In the genomic region with DNA sequence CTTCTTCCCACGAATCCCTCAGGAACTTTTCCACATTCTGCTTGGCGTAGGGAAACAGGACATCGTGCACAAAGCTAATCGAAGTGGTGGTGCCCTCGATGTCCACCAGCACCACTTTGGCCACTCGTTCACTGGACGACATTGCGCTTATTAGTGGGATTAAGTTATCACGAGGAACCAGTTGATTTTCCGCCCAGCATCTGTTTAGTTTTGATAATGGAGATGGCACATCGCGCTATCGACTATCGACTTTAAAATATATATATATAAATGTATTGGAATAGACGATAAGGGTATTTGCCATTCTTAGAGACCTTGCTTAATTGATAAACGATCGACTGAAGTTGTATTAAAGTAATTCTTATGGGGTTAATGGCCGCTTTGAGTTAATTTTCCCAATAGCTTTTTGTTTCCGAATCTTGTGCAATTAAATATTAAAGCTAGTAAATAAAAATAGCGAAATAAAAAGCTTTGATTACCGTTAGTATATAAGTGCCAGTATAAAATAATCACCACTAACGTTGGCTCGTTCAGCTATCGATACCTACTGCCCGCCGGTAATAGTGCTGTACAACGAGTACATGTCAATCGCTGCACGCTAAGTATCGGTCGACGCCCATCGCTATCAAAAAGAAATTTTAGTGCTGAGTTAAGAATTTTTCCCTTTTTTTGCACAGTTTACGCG, we compare ENCODE assay signal across 2 fruit fly cellular contexts.
A peak's percentile ranks its signal among the peaks of the same experiment; 100 is the strongest.
TF ChIP-seq lines count a peak whose summit lies in the region.

A gene (minus strand): TSS at position 220 of the 685 bp plus-strand sequence.
A gene (plus strand): TSS at position 576 of the 685 bp plus-strand sequence.

TF ChIP-seq in whole organism, embryonic, 481 proteins besides CTCF, POLR2A, EP300 and RAD21 (continued from another document and continues in another):
- TF ChIP-seq odd (GFP tag; optimal IDR thresholded peaks at IDR 0.05; lab: Kevin White, UChicago) (no peak), al (GFP tag; IDR thresholded peaks at IDR 0.05; lab: Robert Waterston, UW) (peak; percentile 57), wdn (GFP tag; IDR thresholded peaks at IDR 0.05; lab: Robert Waterston, UW) (peak; percentile 29; the same call in 1 of the 2 replicates), Atf3 (GFP tag; optimal IDR thresholded peaks at IDR 0.05; lab: Kevin White, UChicago) (peak; percentile 20), trem (tag; optimal IDR thresholded peaks at IDR 0.05; lab: Kevin White, UChicago) (peak; percentile 71), bigmax (GFP tag; optimal IDR thresholded peaks at IDR 0.05; lab: Kevin White, UChicago) (no peak), btn (GFP tag; optimal IDR thresholded peaks at IDR 0.05; lab: Kevin White, UChicago) (no peak), CG34224 (GFP tag; IDR thresholded peaks at IDR 0.05; lab: Robert Waterston, UW; ENCODE audit: partially characterized antibody) (peak; percentile 77), E2f1 (GFP tag; IDR thresholded peaks at IDR 0.05; lab: Robert Waterston, UW) (0 out of 2 replicates have a peak, but pooled peaks have one; percentile 43), CG14710 (tag; optimal IDR thresholded peaks at IDR 0.05; lab: Kevin White, UChicago) (peak; percentile 72), CG14441 (GFP tag; IDR thresholded peaks at IDR 0.05; lab: Robert Waterston, UW) (peak; percentile 54), lab (GFP tag; optimal IDR thresholded peaks at IDR 0.05; lab: Kevin White, UChicago) (peak; percentile 62), CG9932 (GFP tag; IDR thresholded peaks at IDR 0.05; lab: Robert Waterston, UW) (peak; percentile 82), salm (tag; optimal IDR thresholded peaks at IDR 0.05; lab: Kevin White, UChicago) (no peak), sqz (GFP tag; optimal IDR thresholded peaks at IDR 0.05; lab: Kevin White, UChicago) (no peak), ara (GFP tag; IDR thresholded peaks at IDR 0.05; lab: Robert Waterston, UW) (no peak), Blimp-1 (GFP tag; optimal IDR thresholded peaks at IDR 0.05; lab: Kevin White, UChicago) (peak; percentile 45), vfl (GFP tag; optimal IDR thresholded peaks at IDR 0.05; lab: Kevin White, UChicago) (peak; percentile 13), Xrp1 (GFP tag; IDR thresholded peaks at IDR 0.05; lab: Robert Waterston, UW) (peak; percentile 46; the same call in 1 of the 2 replicates), CG13424 (tag; optimal IDR thresholded peaks at IDR 0.05; lab: Kevin White, UChicago) (peak; percentile 71), nerfin-2 (GFP tag; IDR thresholded peaks at IDR 0.05; lab: Robert Waterston, UW; ENCODE audit: partially characterized antibody) (peak; percentile 68), Dip3 (GFP tag; optimal IDR thresholded peaks at IDR 0.05; lab: Kevin White, UChicago) (peak; percentile 58), YL-1 (GFP tag; optimal IDR thresholded peaks at IDR 0.05; lab: Kevin White, UChicago) (peak; percentile 15), CG12299 (tag; optimal IDR thresholded peaks at IDR 0.05; lab: Kevin White, UChicago) (peak; percentile 30), CG10321 (GFP tag; IDR thresholded peaks at IDR 0.05; lab: Robert Waterston, UW) (no peak), pita (GFP tag; optimal IDR thresholded peaks at IDR 0.05; lab: Kevin White, UChicago) (no peak), CG14050 (GFP tag; IDR thresholded peaks at IDR 0.05; lab: Robert Waterston, UW) (no peak), CG1603 (tag; optimal IDR thresholded peaks at IDR 0.05; lab: Kevin White, UChicago) (peak; percentile 36), tio (GFP tag; optimal IDR thresholded peaks at IDR 0.05; lab: Kevin White, UChicago) (peak; percentile 59), HLH54F (GFP tag; optimal IDR thresholded peaks at IDR 0.05; lab: Kevin White, UChicago) (peak; percentile 61), Fer2 (tag; optimal IDR thresholded peaks at IDR 0.05; lab: Kevin White, UChicago) (peak; percentile 57), esg (GFP tag; conservative IDR thresholded peaks at IDR 0.05; lab: Robert Waterston, UW) (peak; percentile 54; the same call in 1 of the 2 replicates), Jarid2 (GFP tag; optimal IDR thresholded peaks at IDR 0.05; lab: Kevin White, UChicago) (peak; percentile 27), Opbp (GFP tag; IDR thresholded peaks at IDR 0.05; lab: Robert Waterston, UW; ENCODE audit: partially characterized antibody) (peak; percentile 83), pho (GFP tag; optimal IDR thresholded peaks at IDR 0.05; lab: Kevin White, UChicago) (peak; percentile 51), lov (optimal IDR thresholded peaks at IDR 0.05; lab: Kevin White, UChicago) (no peak), lov (GFP tag; IDR thresholded peaks at IDR 0.05; lab: Robert Waterston, UW) (no peak), sisA (GFP tag; IDR thresholded peaks at IDR 0.05; lab: Robert Waterston, UW) (peak; percentile 41), chm (GFP tag; IDR thresholded peaks at IDR 0.05; lab: Robert Waterston, UW) (0 out of 2 replicates have a peak, but pooled peaks have one; percentile 30), D19B (GFP tag; optimal IDR thresholded peaks at IDR 0.05; lab: Kevin White, UChicago) (peak; percentile 31), ab (GFP tag; optimal IDR thresholded peaks at IDR 0.05; lab: Kevin White, UChicago) (no peak), Nf-YC (tag; optimal IDR thresholded peaks at IDR 0.05; lab: Kevin White, UChicago) (peak; percentile 69), Oaz (GFP tag; IDR thresholded peaks at IDR 0.05; lab: Robert Waterston, UW) (peak; percentile 46; the same call in 1 of the 2 replicates), pb (GFP tag; optimal IDR thresholded peaks at IDR 0.05; lab: Kevin White, UChicago) (no peak), CG17361 (GFP tag; IDR thresholded peaks at IDR 0.05; lab: Robert Waterston, UW) (peak; percentile 86), CG31388 (GFP tag; optimal IDR thresholded peaks at IDR 0.05; lab: Kevin White, UChicago) (no peak), gem (tag; optimal IDR thresholded peaks at IDR 0.05; lab: Kevin White, UChicago) (peak; percentile 76), CG7928 (GFP tag; optimal IDR thresholded peaks at IDR 0.05; lab: Kevin White, UChicago) (peak; percentile 13), Eip74EF (GFP tag; optimal IDR thresholded peaks at IDR 0.05; lab: Kevin White, UChicago) (no peak), Pdp1 (GFP tag; optimal IDR thresholded peaks at IDR 0.05; lab: Kevin White, UChicago) (peak; percentile 24 to 63), ERR (GFP tag; optimal IDR thresholded peaks at IDR 0.05; lab: Kevin White, UChicago) (no peak), Tbp (GFP tag; optimal IDR thresholded peaks at IDR 0.05; lab: Kevin White, UChicago) (no peak), so (GFP tag; IDR thresholded peaks at IDR 0.05; lab: Robert Waterston, UW) (no peak), Spps (tag; optimal IDR thresholded peaks at IDR 0.05; lab: Kevin White, UChicago) (peak; percentile 7), Asciz (GFP tag; optimal IDR thresholded peaks at IDR 0.05; lab: Kevin White, UChicago) (no peak), dati (GFP tag; IDR thresholded peaks at IDR 0.05; lab: Robert Waterston, UW) (no peak), CG12659 (GFP tag; optimal IDR thresholded peaks at IDR 0.05; lab: Kevin White, UChicago) (peak; percentile 85), CG9215 (GFP tag; IDR thresholded peaks at IDR 0.05; lab: Robert Waterston, UW) (peak; percentile 70), Ets97D (GFP tag; optimal IDR thresholded peaks at IDR 0.05; lab: Kevin White, UChicago) (peak; percentile 62), Hmr (GFP tag; optimal IDR thresholded peaks at IDR 0.05; lab: Kevin White, UChicago) (peak; percentile 67), CG11398 (GFP tag; optimal IDR thresholded peaks at IDR 0.05; lab: Kevin White, UChicago) (no peak)

TF ChIP-seq in whole organism, prepupa, 60 proteins besides CTCF, POLR2A, EP300 and RAD21 (continued from another document):
- TF ChIP-seq CG31627 (GFP tag; optimal IDR thresholded peaks at IDR 0.05; lab: Kevin White, UChicago) = peak; percentile 76
- TF ChIP-seq CG9139 (GFP tag; optimal IDR thresholded peaks at IDR 0.05; lab: Kevin White, UChicago) = no peak
- TF ChIP-seq CG7368 (GFP tag; optimal IDR thresholded peaks at IDR 0.05; lab: Kevin White, UChicago) = no peak
- TF ChIP-seq CG15336 (GFP tag; IDR thresholded peaks at IDR 0.05; lab: Robert Waterston, UW) = 0 out of 2 replicates have a peak, but pooled peaks have one; percentile 21
- TF ChIP-seq acj6 (GFP tag; optimal IDR thresholded peaks at IDR 0.05; lab: Kevin White, UChicago) = peak; percentile 74
- TF ChIP-seq dac (GFP tag; optimal IDR thresholded peaks at IDR 0.05; lab: Kevin White, UChicago) = peak; percentile 19
- TF ChIP-seq Gug (GFP tag; IDR thresholded peaks at IDR 0.05; lab: Robert Waterston, UW) = peak; percentile 71
- peak; percentile 28 for TF ChIP-seq CG8632 (GFP tag; optimal IDR thresholded peaks at IDR 0.05; lab: Kevin White, UChicago)
- peak; percentile 76 for TF ChIP-seq CG10631 (GFP tag; optimal IDR thresholded peaks at IDR 0.05; lab: Kevin White, UChicago)
- TF ChIP-seq Met (GFP tag; optimal IDR thresholded peaks at IDR 0.05; lab: Kevin White, UChicago) = peak; percentile 68
- peak; percentile 53 for TF ChIP-seq CG6808 (GFP tag; optimal IDR thresholded peaks at IDR 0.05; lab: Kevin White, UChicago)
- TF ChIP-seq CG6163 (GFP tag; IDR thresholded peaks at IDR 0.05; lab: Robert Waterston, UW) = 0 out of 3 replicates have a peak, but pooled peaks have one; percentile 61
- TF ChIP-seq fd59A (GFP tag; optimal IDR thresholded peaks at IDR 0.05; lab: Kevin White, UChicago) = peak; percentile 18
